Worm (Caenorhabditis elegans): Measurements from ENCODE around the gene W02D7.8.

Gene W02D7.8

DNA sequence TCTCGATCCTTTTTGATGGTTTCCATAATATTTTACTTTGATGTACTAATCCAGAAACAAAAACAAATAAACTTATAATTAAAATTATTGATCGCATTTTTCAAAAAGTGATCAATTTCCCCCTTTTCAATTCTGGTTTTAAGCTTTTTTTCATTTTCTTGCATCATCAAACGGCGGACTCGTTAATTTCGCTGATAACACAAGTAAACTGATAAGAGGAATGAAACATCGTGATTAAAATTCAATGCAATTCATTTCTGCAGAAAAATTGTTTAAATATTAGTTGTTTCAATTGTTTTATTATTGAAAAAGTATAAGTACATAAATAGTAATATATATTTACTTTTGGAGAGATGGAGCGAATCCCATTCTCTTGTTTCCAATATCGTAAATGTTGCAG, 39.0 kb downstream of the W02D7.8 start:
- TF ChIP-seq hmbx-1 (tag; optimal IDR thresholded peaks at IDR 0.05) (no peak), F13C5.2 (tag; optimal IDR thresholded peaks at IDR 0.05) (no peak), hnd-1 (tag; optimal IDR thresholded peaks at IDR 0.05) (no peak), tbx-37 (GFP tag; conservative IDR thresholded peaks at IDR 0.05) (no peak), pes-1 (GFP tag; IDR thresholded peaks at IDR 0.05) (no peak), ceh-36 (tag; optimal IDR thresholded peaks at IDR 0.05) (no peak), sea-1 (GFP tag; conservative IDR thresholded peaks at IDR 0.05) (no peak), hmg-4 (GFP tag; optimal IDR thresholded peaks at IDR 0.05) (no peak), tbx-11 (GFP tag; IDR thresholded peaks at IDR 0.05) (no peak), aly-1 (tag; optimal IDR thresholded peaks at IDR 0.05) (no peak), scrt-1 (GFP tag; IDR thresholded peaks at IDR 0.05) (no peak), ama-1 (optimal IDR thresholded peaks at IDR 0.05) (no peak), B0310.2 (tag; optimal IDR thresholded peaks at IDR 0.05) (no peak), ceh-13 (GFP tag; optimal IDR thresholded peaks at IDR 0.05) (no peak), flt-1 (GFP tag; IDR thresholded peaks at IDR 0.05) (no peak), tra-4 (tag; optimal IDR thresholded peaks at IDR 0.05) (no peak), ets-7 (tag; optimal IDR thresholded peaks at IDR 0.05) (no peak)

DNA sequence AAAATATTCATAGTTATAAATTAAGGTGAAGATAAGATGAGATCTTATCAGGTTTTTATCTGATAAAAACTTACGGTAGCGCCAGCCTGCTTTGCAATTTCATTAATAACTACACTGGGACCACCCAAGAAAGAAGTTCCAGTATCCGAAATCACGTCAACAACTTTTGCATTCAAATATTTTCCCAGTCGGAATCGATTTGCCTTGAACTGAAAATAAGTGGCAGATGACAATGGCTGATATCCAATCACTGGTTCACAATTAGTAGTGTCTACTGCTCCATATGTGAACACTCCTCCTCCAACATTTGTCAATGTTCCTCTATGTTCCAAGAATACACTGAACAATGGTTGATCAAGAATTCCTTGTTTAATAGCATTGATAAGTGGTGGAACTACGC, 40.0 kb downstream of the W02D7.8 start, which contains the start of gene F21F8.5:
TSS of gene F21F8.5 (minus strand) at position 101 of the 400 bp plus-strand sequence.
- TF ChIP-seq sea-1 (GFP tag; conservative IDR thresholded peaks at IDR 0.05) (no peak), ceh-36 (tag; optimal IDR thresholded peaks at IDR 0.05) (no peak), B0310.2 (tag; optimal IDR thresholded peaks at IDR 0.05) (no peak), tbx-37 (GFP tag; conservative IDR thresholded peaks at IDR 0.05) (no peak), pes-1 (GFP tag; IDR thresholded peaks at IDR 0.05) (no peak), flt-1 (GFP tag; IDR thresholded peaks at IDR 0.05) (no peak), hnd-1 (tag; optimal IDR thresholded peaks at IDR 0.05) (no peak), ets-7 (tag; optimal IDR thresholded peaks at IDR 0.05) (no peak)

DNA sequence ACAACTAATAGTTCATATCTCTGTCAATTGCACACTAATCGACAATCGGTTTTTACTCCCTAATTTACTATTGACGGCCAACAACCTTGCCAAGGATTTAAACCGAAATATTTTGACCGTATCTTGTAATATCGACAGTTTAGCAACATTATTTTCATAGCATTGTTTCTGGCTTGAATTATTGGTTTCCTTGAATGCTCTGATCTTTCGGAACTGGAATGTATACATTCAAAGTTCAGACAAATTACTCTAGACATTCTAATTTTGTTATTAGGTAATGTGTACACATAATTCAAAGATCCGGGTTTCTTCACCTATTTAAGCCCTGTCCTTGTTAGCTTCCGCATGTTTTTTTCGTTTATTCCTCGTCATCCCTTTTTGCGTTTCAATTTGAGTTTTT, 42.3 kb downstream of the W02D7.8 start, which contains the start of gene C16D9.9:
TSS of gene C16D9.9 (plus strand) at position 301 of the 400 bp plus-strand sequence.
- TF ChIP-seq pes-1 (GFP tag; IDR thresholded peaks at IDR 0.05) = no peak
- no peak for TF ChIP-seq F13C5.2 (tag; optimal IDR thresholded peaks at IDR 0.05)
- TF ChIP-seq ama-1 (optimal IDR thresholded peaks at IDR 0.05) = no peak
- no peak for TF ChIP-seq ets-7 (tag; optimal IDR thresholded peaks at IDR 0.05)
- TF ChIP-seq tbx-11 (GFP tag; IDR thresholded peaks at IDR 0.05) = no peak
- no peak for TF ChIP-seq flt-1 (GFP tag; IDR thresholded peaks at IDR 0.05)
- TF ChIP-seq tra-4 (tag; optimal IDR thresholded peaks at IDR 0.05) = no peak
- TF ChIP-seq ceh-13 (GFP tag; optimal IDR thresholded peaks at IDR 0.05) = no peak
- TF ChIP-seq hmg-4 (GFP tag; optimal IDR thresholded peaks at IDR 0.05) = no peak
- no peak for TF ChIP-seq ceh-36 (tag; optimal IDR thresholded peaks at IDR 0.05)
- TF ChIP-seq hmbx-1 (tag; optimal IDR thresholded peaks at IDR 0.05) = no peak
- TF ChIP-seq hnd-1 (tag; optimal IDR thresholded peaks at IDR 0.05) = no peak
- TF ChIP-seq tbx-37 (GFP tag; conservative IDR thresholded peaks at IDR 0.05) = no peak
- no peak for TF ChIP-seq sea-1 (GFP tag; conservative IDR thresholded peaks at IDR 0.05)
- no peak for TF ChIP-seq scrt-1 (GFP tag; IDR thresholded peaks at IDR 0.05)
- TF ChIP-seq B0310.2 (tag; optimal IDR thresholded peaks at IDR 0.05) = no peak

DNA sequence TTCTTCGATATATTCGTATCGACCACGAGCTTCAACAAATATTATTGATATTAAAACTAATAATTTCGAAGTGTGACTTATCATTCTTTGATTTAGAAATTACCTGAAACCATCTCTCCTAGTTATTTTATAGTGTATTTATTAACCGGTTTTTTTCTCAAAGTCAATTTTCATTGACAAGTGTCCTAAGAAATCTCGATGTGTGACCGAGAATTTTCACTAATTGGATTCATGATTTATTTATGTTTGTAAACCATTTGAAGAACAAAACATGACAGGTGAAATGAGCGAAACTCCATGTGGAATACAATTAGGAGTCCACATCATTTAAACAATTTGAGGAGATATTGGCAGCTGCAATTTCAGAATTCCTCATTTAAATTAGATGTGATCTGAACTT, 42.8 kb downstream of the W02D7.8 start, which contains the start of gene C16D9.8:
TSS of gene C16D9.8 (minus strand) at position 101 of the 400 bp plus-strand sequence.
- TF ChIP-seq hnd-1 (tag; optimal IDR thresholded peaks at IDR 0.05) (no peak), F13C5.2 (tag; optimal IDR thresholded peaks at IDR 0.05) (no peak), scrt-1 (GFP tag; IDR thresholded peaks at IDR 0.05) (no peak), hmg-4 (GFP tag; optimal IDR thresholded peaks at IDR 0.05) (no peak), ets-7 (tag; optimal IDR thresholded peaks at IDR 0.05) (no peak), sea-1 (GFP tag; conservative IDR thresholded peaks at IDR 0.05) (no peak), pes-1 (GFP tag; IDR thresholded peaks at IDR 0.05) (no peak), ceh-13 (GFP tag; optimal IDR thresholded peaks at IDR 0.05) (no peak), hmbx-1 (tag; optimal IDR thresholded peaks at IDR 0.05) (no peak), tra-4 (tag; optimal IDR thresholded peaks at IDR 0.05) (no peak)

DNA sequence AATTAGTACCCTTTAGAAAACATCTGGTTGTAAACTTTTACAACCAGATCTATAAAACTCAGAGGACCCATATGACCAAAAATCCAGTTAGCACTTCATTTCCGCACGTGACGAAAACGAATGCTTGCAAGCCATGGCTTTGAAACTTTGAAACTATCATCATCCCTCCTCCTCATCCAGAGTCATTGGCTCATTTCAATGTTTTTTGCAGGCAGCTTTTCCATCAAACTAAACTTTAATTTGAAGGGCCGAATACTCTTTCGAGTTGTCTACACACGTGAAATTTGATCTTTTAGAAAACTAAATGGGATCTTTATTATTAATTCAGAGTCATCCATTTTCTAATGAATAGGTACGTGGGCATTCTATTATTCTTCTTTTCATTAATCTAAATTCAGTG, 44.1 kb downstream of the W02D7.8 start:
- TF ChIP-seq B0310.2 (tag; optimal IDR thresholded peaks at IDR 0.05) (no peak), ceh-13 (GFP tag; optimal IDR thresholded peaks at IDR 0.05) (no peak), ceh-36 (tag; optimal IDR thresholded peaks at IDR 0.05) (no peak), hnd-1 (tag; optimal IDR thresholded peaks at IDR 0.05) (no peak), hmg-4 (GFP tag; optimal IDR thresholded peaks at IDR 0.05) (no peak), pes-1 (GFP tag; IDR thresholded peaks at IDR 0.05) (no peak), flt-1 (GFP tag; IDR thresholded peaks at IDR 0.05) (no peak), ama-1 (optimal IDR thresholded peaks at IDR 0.05) (no peak), tbx-11 (GFP tag; IDR thresholded peaks at IDR 0.05) (no peak), tbx-37 (GFP tag; conservative IDR thresholded peaks at IDR 0.05) (no peak)

DNA sequence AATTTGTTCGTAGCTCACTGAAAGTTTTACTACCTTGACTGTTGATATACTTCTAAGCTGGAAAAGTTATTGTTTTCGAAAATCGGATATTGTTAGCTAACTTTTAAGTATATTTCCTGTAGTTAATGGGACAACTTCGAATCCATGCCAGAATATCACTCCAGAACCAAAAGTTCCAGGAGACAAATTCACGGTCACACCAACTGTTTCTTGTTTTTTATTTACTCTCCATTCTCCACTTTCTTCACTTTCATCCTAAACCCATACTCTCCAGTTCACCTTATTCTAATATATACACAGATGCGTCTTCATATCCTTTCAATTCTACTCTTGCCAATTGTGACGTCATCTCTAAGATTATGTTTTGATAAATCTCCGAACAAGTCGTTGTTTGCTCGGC, 47.2 kb downstream of the W02D7.8 start, which contains the start of gene C16D9.1:
TSS of gene C16D9.1 (plus strand) at position 301 of the 400 bp plus-strand sequence.
- no peak for TF ChIP-seq tbx-11 (GFP tag; IDR thresholded peaks at IDR 0.05)
- TF ChIP-seq tra-4 (tag; optimal IDR thresholded peaks at IDR 0.05) = no peak
- no peak for TF ChIP-seq sea-1 (GFP tag; conservative IDR thresholded peaks at IDR 0.05)
- no peak for TF ChIP-seq aly-1 (tag; optimal IDR thresholded peaks at IDR 0.05)
- no peak for TF ChIP-seq hnd-1 (tag; optimal IDR thresholded peaks at IDR 0.05)
- no peak for TF ChIP-seq pes-1 (GFP tag; IDR thresholded peaks at IDR 0.05)
- TF ChIP-seq tbx-37 (GFP tag; conservative IDR thresholded peaks at IDR 0.05) = no peak
- TF ChIP-seq hmg-4 (GFP tag; optimal IDR thresholded peaks at IDR 0.05) = no peak
- no peak for TF ChIP-seq F13C5.2 (tag; optimal IDR thresholded peaks at IDR 0.05)
- TF ChIP-seq ama-1 (optimal IDR thresholded peaks at IDR 0.05) = no peak
- no peak for TF ChIP-seq ceh-13 (GFP tag; optimal IDR thresholded peaks at IDR 0.05)
- no peak for TF ChIP-seq ceh-36 (tag; optimal IDR thresholded peaks at IDR 0.05)
- no peak for TF ChIP-seq B0310.2 (tag; optimal IDR thresholded peaks at IDR 0.05)
- no peak for TF ChIP-seq flt-1 (GFP tag; IDR thresholded peaks at IDR 0.05)
- no peak for TF ChIP-seq hmbx-1 (tag; optimal IDR thresholded peaks at IDR 0.05)

All from whole organism, early embryonic.